Worm (Caenorhabditis elegans): Measurements from ENCODE around the gene T24C2.3.
"Not testable (repeated sequence)": the region's sequence is repeated elsewhere in the genome, so short reads cannot be mapped to it uniquely, and the experiment has no call there.

T24C2.3 gene

DNA sequence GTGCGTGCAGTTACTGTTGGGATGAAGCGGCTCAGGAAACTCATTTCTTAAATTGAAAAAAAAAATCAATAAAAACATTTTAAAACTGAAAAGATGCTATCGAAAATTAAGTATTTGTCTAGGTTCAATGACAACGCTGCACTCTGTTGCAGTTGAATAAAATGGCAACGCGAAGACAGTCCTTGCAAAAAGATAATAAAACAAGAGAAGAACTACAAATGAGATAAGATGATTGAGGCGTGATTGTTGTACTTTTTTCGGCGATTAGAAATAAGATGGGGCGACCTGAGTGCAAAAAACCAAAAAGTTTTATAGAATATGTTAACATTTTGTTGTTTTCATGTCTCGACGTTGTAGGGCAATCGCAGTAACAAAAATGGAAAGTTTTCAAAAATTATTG, 28.3 kb upstream of the T24C2.3 start, which contains the start of gene gcsh-1:
gcsh-1 (minus strand) TSS at position 46 of the 400 bp plus-strand sequence.
- no peak for TF ChIP-seq unc-62 (GFP tag; optimal IDR thresholded peaks at IDR 0.05)

DNA sequence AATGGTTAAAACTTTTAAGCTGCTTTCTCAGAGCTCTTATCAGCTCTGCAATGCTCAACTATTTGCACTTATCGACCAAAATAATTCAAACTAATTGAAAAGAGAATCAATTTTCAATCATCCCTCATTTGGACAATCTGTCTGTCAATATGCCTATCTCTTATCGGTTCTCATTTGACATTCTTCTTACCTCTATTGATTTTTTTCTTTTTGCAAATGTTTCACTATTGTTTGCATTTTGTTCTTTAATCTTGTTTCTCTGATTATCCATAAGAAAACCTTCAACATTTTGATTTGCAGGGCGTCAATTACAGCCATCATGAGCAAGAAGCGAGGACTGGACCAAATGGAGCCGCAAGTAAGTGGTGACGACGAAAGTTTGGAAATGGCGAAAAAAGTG, 26.8 kb upstream of the T24C2.3 start, which contains the start of gene D1025.10:
D1025.10 (plus strand) TSS at position 301 of the 400 bp plus-strand sequence.
- no peak for TF ChIP-seq unc-62 (GFP tag; optimal IDR thresholded peaks at IDR 0.05)

DNA sequence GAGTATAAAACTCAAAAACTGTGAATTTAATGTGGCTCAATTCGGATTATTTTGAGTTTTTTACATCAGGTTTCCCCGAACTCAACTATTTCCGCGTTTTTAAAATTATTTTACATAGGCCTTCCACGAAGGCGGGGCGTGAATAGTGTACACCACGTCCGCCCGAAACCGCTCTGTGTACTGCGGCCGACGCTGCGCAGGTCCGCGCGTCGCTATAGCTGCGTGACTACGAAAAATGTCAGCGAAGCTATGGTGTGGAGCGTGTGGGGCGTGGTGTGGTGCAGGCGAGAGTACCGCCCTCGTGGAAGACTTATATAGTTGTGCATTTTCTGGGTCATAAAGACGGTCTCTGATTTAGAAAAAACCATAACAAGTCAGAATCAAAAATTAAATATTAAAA, 25.5 kb upstream of the T24C2.3 start:
- TF ChIP-seq unc-62 (GFP tag; optimal IDR thresholded peaks at IDR 0.05): no peak

DNA sequence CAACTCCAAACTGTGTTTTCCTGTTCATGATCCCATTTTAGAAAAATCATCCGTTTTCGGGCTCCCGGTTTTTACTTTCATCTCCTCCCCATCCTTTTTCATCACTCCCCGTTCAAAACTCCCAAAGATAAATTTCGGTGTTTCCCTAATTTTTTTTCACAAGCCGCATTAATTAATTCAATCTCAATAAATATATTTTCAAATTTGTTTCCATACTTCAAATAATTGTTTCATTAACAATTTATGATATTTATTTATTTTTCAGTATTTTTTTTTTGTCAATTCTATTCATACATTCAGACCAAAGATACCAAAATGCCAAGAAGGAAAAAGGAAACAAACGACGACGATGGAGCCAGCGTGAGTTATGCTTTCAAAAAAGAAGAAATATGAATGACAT, 22.9 kb upstream of the T24C2.3 start, which contains the start of gene D1025.1:
D1025.1 (plus strand) TSS at position 301 of the 400 bp plus-strand sequence.
- no peak for TF ChIP-seq unc-62 (GFP tag; optimal IDR thresholded peaks at IDR 0.05)

DNA sequence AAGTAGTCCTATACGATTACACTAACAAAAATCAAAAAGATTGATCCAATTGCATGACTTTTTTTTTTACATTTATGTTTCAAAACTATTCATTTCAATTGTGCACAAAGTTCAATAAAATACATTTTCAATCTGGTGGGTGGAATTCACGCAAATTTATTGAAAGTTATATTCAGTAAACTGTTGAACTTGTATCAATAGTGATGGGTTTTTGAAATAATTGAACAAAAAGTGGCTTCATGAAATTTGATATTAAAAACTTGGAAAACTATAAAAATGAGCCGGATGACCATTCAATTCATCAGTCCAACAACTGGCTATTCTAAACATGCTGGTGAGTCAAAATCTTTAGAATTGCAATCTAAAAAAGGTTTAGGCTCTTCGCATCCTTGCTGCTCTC, 20.0 kb upstream of the T24C2.3 start, which contains the start of gene nspc-16:
nspc-16 (plus strand) TSS at position 301 of the 400 bp plus-strand sequence.
- no peak for TF ChIP-seq unc-62 (GFP tag; optimal IDR thresholded peaks at IDR 0.05)

DNA sequence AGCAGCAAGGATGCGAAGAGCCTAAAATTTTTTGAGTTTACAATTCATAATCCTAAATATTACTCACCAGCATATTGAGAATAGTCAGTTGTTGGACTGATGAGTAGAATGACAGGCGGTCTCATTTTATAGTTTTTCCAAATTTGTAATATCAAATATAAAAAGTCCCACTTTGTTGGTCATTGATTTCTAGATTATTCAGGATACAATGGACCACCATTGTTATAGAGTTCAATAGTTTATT, 18.3 kb upstream of the T24C2.3 start, which contains the start of gene nspc-17:
nspc-17 (minus strand) TSS at position 101 of the 244 bp plus-strand sequence.
- TF ChIP-seq unc-62 (GFP tag; optimal IDR thresholded peaks at IDR 0.05): not testable (repeated sequence)

DNA sequence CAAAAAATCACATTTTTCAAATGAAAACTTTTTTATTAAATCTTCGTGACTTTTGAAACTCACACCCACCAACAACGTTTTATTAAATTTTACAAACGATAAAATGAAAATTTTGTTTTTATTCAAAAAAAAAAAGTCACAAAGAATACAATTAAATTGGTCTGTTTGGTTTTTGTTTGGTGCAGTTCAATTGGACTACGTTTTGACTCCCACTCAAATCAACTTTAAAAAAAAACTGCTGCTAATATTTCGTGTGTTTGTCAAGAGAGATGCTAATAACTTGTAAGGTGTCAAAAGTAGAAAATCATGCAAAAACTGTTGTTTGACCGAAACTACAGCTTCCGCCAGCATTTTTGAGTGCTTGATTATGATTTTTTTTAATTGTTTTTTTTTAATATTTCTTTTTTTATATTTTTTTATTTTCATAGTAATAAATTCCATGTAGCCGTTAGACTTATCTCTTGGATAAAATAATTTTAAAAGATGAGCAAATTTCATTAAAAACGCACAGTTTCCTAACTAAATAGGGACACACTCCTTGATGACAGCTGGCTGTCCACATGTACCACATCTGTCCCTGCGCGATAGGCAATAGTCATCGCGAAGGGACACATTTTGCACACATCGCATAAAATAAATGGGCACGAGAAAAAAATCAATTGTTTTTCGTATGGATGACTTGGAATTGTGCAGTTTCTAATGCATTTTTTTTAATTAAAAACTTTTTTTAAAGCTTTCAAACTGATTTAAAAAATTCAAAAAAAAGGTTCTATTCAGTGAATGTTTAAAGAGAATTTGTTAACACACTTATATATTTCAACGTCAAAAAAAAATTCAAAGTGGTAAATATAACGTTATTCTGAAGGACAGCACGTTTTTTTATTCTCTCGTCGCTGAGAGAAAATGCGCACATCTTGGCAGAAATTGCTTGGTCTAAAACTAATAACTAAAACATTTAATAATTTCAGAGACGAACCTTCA, 17.7 kb upstream of the T24C2.3 start:
- TF ChIP-seq unc-62 (GFP tag; optimal IDR thresholded peaks at IDR 0.05): peak; percentile 76

DNA sequence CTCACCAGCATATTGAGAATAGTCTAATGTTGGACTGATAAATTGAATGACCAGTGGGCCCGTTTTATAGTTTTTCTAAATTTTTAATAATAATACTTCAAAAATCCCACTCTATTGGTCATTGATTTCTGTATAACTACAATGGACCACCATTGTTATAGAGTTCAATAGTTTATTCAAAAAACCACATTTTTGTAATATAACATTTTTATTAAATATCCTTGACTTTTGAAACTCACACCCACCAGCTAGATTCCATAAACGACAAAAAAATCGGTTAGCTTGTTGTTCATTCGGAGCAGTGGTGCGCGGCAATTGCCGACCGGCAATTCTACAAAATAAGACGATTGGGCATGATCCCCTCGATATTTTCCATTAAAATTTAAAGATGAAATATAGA, 15.8 kb upstream of the T24C2.3 start, which contains the start of gene nspc-18:
nspc-18 (minus strand) TSS at position 101 of the 400 bp plus-strand sequence.
- no peak for TF ChIP-seq unc-62 (GFP tag; optimal IDR thresholded peaks at IDR 0.05)

DNA sequence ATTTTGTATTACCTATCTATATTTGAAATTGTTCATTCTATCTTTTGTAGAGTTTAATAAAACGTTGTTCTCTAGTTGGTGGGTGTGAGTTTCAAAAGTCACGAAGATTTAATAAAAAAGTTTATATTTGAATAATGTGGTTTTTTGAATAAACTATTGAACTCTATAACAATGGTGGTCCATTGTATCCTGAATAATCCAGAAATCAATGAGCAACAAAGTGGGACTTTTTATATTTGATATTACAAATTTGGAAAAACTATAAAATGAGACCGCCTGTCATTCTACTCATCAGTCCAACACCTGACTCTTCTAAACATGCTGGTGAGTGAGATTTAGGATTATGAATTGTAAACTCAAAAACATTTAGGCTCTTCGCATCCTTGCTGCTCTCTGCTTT, 14.9 kb upstream of the T24C2.3 start, which contains the start of gene nspc-19:
nspc-19 (plus strand) TSS at position 301 of the 400 bp plus-strand sequence.
- not testable (repeated sequence) for TF ChIP-seq unc-62 (GFP tag; optimal IDR thresholded peaks at IDR 0.05)

DNA sequence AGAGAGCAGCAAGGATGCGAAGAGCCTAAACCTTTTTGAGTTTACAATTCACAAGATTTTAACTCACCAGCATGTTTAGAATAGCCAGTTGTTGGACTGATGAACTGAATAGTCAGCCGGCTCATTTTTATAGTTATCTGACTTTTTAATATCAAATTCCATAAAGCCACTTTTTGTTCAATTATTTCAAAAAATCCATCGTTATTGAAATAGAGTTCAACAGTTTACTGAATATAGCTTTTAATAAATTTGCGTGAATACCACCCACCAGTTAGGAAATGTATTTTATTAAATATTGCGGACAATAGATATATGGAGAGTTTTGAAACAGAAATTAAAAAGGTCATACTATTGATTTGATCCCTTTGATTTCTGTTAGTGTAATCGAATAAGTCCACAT, 13.2 kb upstream of the T24C2.3 start, which contains the start of gene nspc-20:
nspc-20 (minus strand) TSS at position 101 of the 400 bp plus-strand sequence.
- TF ChIP-seq unc-62 (GFP tag; optimal IDR thresholded peaks at IDR 0.05): no peak

DNA sequence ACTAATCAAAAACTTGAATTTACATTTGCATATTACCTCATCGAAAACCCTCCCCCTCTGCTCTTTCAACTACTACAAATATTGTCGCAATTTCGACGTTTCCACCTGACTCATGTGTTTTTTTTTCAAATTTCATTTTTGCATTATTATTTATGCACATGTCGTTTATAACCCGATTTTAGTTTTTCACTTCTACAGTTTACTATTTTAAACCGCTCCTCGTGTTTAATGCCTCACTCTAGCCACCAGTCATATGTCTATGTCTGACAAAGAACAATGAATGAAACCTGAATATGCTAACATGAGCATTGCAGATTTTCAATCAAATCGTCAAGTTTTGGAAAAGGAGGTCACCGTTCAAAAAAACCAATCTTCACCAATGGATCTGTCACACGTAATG, 9.2 kb upstream of the T24C2.3 start, which contains the start of gene T24C2.5:
T24C2.5 (plus strand) TSS at position 301 of the 400 bp plus-strand sequence.
- no peak for TF ChIP-seq unc-62 (GFP tag; optimal IDR thresholded peaks at IDR 0.05)

DNA sequence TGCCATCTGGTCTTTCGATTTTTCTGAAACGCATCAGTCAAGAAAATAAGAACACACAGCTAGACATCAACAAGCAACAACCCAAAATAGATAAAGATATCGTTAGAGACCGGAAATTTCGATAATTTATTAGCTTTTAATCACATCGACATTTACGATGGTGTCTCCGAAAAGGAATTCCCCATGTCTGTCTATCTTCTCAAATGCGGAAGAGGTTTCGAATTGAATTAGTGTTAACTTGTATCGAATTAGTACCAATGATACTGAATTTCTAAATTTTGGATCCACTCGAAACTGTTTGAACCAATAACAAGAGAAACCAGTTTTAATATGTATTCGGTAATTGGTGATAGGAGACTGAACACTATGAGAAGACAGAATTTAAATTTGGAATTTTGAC, 8.7 kb upstream of the T24C2.3 start:
- no peak for TF ChIP-seq unc-62 (GFP tag; optimal IDR thresholded peaks at IDR 0.05)

DNA sequence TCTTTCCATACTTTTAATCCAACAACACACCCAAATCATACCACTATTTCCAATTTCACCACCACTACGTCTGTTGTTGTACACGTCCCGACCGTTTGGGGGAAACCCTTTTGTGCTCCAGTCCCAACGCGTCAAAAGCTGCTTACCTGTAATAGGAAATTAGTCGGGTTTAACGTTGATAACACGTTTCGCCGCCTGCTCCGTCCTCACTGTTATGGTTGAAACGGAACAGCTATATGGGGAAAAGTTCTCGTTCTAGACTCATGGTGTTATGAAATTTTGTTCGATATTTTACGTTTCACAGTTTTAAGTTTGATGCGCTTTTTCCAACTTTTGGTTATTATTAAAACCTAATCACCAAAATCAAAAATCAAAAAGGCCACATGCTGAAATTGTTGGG, 7.4 kb upstream of the T24C2.3 start:
- TF ChIP-seq unc-62 (GFP tag; optimal IDR thresholded peaks at IDR 0.05): no peak

DNA sequence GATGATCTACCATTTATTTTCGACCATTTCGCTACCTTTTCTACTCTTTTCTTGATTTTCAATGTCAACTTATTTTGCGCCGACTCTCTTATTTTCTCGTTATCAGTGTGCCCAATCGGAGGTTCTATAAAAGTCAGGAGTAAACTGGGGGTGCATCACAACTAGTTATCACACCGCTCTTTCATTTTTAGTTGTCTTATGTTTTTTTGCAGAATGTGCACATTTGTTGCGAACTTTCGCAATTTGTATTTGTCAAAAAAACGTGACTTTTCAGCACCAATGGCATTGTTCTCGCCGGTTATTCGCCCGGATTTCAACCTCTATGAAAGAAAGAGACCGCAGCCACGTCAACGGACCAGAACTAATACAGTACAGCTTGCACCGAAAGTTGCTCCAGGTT, 5.7 kb upstream of the T24C2.3 start:
- TF ChIP-seq unc-62 (GFP tag; optimal IDR thresholded peaks at IDR 0.05): no peak

DNA sequence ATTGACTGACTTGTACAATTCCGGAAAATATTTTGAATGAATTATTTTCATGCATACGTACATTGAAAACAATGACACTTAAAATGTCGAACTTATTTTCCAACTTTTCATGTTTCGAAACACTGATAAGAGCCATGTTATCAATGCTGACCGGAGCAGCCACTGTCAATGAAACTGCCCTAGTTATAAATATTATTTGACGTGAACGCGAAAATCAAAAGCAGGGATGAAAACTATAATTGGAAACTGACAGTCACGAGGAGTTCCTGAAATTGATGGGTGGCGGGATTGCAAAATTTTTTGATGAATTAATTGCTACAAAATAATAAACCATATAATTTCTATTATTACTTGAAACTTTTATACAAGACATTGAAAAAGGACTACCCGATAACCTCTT, 3.9 kb upstream of the T24C2.3 start:
- TF ChIP-seq unc-62 (GFP tag; optimal IDR thresholded peaks at IDR 0.05): no peak

DNA sequence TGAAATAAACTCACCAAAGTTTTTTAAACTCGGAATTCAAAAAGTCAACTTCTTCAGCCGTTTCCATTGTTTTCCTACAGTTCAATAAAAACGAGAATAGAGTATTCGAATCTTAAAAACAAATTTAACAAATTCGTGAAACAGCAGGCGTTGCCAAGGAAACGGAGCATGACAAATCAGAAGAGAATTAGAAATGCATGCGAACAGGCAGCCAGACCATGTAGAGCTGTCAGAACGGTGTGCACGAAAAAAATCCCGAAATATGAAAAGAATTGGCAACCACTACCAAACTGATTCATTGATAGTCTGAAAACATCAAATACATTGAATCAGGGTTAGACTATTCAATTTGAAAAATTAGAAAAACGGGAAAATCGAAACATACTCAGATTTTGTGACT, 1.3 kb upstream of the T24C2.3 start, which contains the start of gene fbxa-81:
fbxa-81 (minus strand) TSS at position 101 of the 400 bp plus-strand sequence.
- TF ChIP-seq unc-62 (GFP tag; optimal IDR thresholded peaks at IDR 0.05): no peak

DNA sequence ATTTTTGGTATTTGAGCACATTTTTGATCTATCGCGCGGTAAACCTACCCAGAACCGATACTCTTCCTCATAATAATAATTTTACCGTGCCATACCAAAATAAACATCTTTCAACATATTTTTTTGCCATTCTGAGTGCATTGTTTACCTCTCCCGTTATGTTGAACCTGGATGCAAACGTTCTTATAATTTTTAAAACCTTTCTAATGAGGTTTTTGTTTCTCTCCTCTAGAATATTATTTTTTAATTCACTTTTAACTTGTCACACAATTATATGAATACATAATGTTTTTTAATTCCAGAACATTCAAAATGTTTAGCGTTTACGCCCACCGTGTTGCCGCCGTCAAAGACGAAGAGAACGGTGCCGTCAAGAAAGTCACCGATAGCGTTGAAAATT, 2.2 kb downstream of the T24C2.3 start, which contains the start of gene enri-2:
enri-2 (plus strand) TSS at position 301 of the 400 bp plus-strand sequence.
- TF ChIP-seq unc-62 (GFP tag; optimal IDR thresholded peaks at IDR 0.05): no peak
